Fruit fly (Drosophila melanogaster) whole organism, embryonic: ENCODE measurements around the gene CG3529.

Experiments
- Aef1 ChIP-seq: fragments of 200-800 bp; sonication (Bioruptor generic); IDR thresholded peaks from 3 replicates; pipeline ENCODE4 v1.3.6; 2022; ENCODE audit warnings: missing biosample characterization, missing genetic modification characterization
- Antp ChIP-seq: fragments of 200-800 bp; sonication (Bioruptor generic); optimal IDR thresholded peaks from 3 replicates; lab custom pipeline; 2016; ENCODE audit warnings: missing biosample characterization, missing genetic modification characterization
- C15 ChIP-seq: fragments of 200-800 bp; sonication (Bioruptor generic); IDR thresholded peaks from 3 replicates; pipeline ENCODE4 v1.3.6; 2022; ENCODE audit warnings: missing biosample characterization, missing genetic modification characterization
- CG10209 ChIP-seq: fragments of 200-800 bp; sonication (Bioruptor generic); optimal IDR thresholded peaks from 3 replicates; lab custom pipeline; 2017; ENCODE audit warnings: missing biosample characterization, mild to moderate bottlenecking, missing genetic modification characterization, missing genetic modification reagents
- CG10366 ChIP-seq: fragments of 200-800 bp; sonication (Bioruptor generic); IDR thresholded peaks from 2 replicates; pipeline ENCODE4 v1.3.6; 2022; ENCODE audit warnings: missing biosample characterization, missing genetic modification characterization
- CG11456 ChIP-seq: fragments of 200-800 bp; sonication (Bioruptor generic); IDR thresholded peaks from 3 replicates; pipeline ENCODE4 v1.3.6; 2022; ENCODE audit warnings: missing biosample characterization, missing genetic modification characterization
- CG12071 ChIP-seq: fragments of 200-800 bp; sonication (Bioruptor generic); optimal IDR thresholded peaks from 3 replicates; lab custom pipeline; 2018; ENCODE audit warnings: missing biosample characterization, mild to moderate bottlenecking, missing genetic modification characterization
- CG12769 ChIP-seq: fragments of 200-800 bp; sonication (Bioruptor generic); optimal IDR thresholded peaks from 2 replicates; lab custom pipeline; 2019; ENCODE audit warnings: missing biosample characterization, mild to moderate bottlenecking, missing genetic modification characterization, moderate library complexity
- CG12942 ChIP-seq: fragments of 200-800 bp; sonication (Bioruptor generic); optimal IDR thresholded peaks from 3 replicates; lab custom pipeline; 2016; ENCODE audit warnings: missing biosample characterization, missing genetic modification characterization
- CG13296 ChIP-seq: fragments of 200-800 bp; sonication (Bioruptor generic); optimal IDR thresholded peaks from 3 replicates; lab custom pipeline; 2018; ENCODE audit warnings: missing biosample characterization, mild to moderate bottlenecking, missing genetic modification characterization
- CG14014 ChIP-seq: fragments of 200-800 bp; sonication (Bioruptor generic); IDR thresholded peaks from 2 replicates; pipeline ENCODE4 v1.3.6; 2022; ENCODE audit warnings: missing biosample characterization, missing genetic modification characterization
- CG15514 ChIP-seq: fragments of 200-800 bp; sonication (Bioruptor generic); optimal IDR thresholded peaks from 3 replicates; lab custom pipeline; 2017; ENCODE audit warnings: missing biosample characterization, missing genetic modification characterization, mild to moderate bottlenecking, moderate library complexity, missing genetic modification reagents
- CG2199 ChIP-seq: fragments of 200-800 bp; sonication (Bioruptor generic); IDR thresholded peaks from 3 replicates; pipeline ENCODE4 v1.3.6; 2022; ENCODE audit warnings: missing biosample characterization, missing genetic modification characterization
- CG2889 ChIP-seq: fragments of 200-800 bp; sonication (Bioruptor generic); IDR thresholded peaks from 3 replicates; pipeline ENCODE4 v1.3.6; 2022; ENCODE audit warnings: missing biosample characterization, missing genetic modification characterization
- CG34376 ChIP-seq: fragments of 200-800 bp; sonication (Bioruptor generic); optimal IDR thresholded peaks from 2 replicates; lab custom pipeline; 2018; ENCODE audit warnings: missing biosample characterization, mild to moderate bottlenecking, missing genetic modification characterization
- CG43689 ChIP-seq: fragments of 200-800 bp; sonication (Bioruptor generic); IDR thresholded peaks from 2 replicates; pipeline ENCODE4 v1.3.6; 2022; ENCODE audit warnings: missing biosample characterization, missing genetic modification characterization
- CG8924 ChIP-seq: fragments of 200-800 bp; optimal IDR thresholded peaks from 3 replicates; lab custom pipeline; 2019; ENCODE audit warnings: missing biosample characterization, mild to moderate bottlenecking, missing genetic modification characterization, moderate library complexity
- CHES-1-like ChIP-seq: fragments of 200-800 bp; sonication (Bioruptor generic); optimal IDR thresholded peaks from 2 replicates; lab custom pipeline; 2016; ENCODE audit warnings: missing biosample characterization, missing genetic modification characterization
- Chrac-16 ChIP-seq: fragments of 200-800 bp; sonication (Bioruptor generic); optimal IDR thresholded peaks from 3 replicates; lab custom pipeline; 2016; ENCODE audit warnings: missing biosample characterization, missing genetic modification characterization
- D ChIP-seq, 2 experiments: fragments of 200-800 bp in 1 of 2; fragments of >200 bp in 1 of 2; sonication (Bioruptor generic) in 1 of 2; optimal IDR thresholded peaks; 2 replicates in 1 of 2; 3 replicates in 1 of 2; lab custom pipeline; 2017; ENCODE audit warnings: mild to moderate bottlenecking in 1 of 2, missing biosample characterization in 1 of 2, missing genetic modification characterization in 1 of 2, missing genetic modification reagents in 1 of 2
- Doc3 ChIP-seq: fragments of 200-800 bp; sonication (Bioruptor generic); IDR thresholded peaks from 3 replicates; pipeline ENCODE4 v1.3.6; 2022; ENCODE audit warnings: missing biosample characterization, missing genetic modification characterization; ENCODE audit not compliant: partially characterized antibody
- Drgx ChIP-seq: fragments of 200-800 bp; sonication (Bioruptor generic); IDR thresholded peaks from 2 replicates; pipeline ENCODE4 v1.3.6; 2022; ENCODE audit warnings: missing biosample characterization, missing genetic modification characterization
- E2f1 ChIP-seq: fragments of 200-800 bp; sonication (Bioruptor generic); IDR thresholded peaks from 2 replicates; pipeline ENCODE4 v1.3.6; 2022; ENCODE audit warnings: missing biosample characterization, missing genetic modification characterization
- Fer1 ChIP-seq: fragments of 200-800 bp; sonication (Bioruptor generic); optimal IDR thresholded peaks from 2 replicates; lab custom pipeline; 2017; ENCODE audit warnings: missing biosample characterization, mild to moderate bottlenecking, missing genetic modification characterization
- HLH3B ChIP-seq: fragments of 200-800 bp; sonication (Bioruptor generic); IDR thresholded peaks from 2 replicates; pipeline ENCODE4 v1.3.6; 2022; ENCODE audit warnings: missing biosample characterization, missing genetic modification characterization
- Hmr ChIP-seq: fragments of 200-800 bp; sonication (Bioruptor generic); optimal IDR thresholded peaks from 3 replicates; lab custom pipeline; 2017; ENCODE audit warnings: mild to moderate bottlenecking, missing biosample characterization, missing genetic modification reagents, missing genetic modification characterization
- Hr3 ChIP-seq: fragments of 200-800 bp; sonication (Bioruptor generic); optimal IDR thresholded peaks from 3 replicates; lab custom pipeline; 2016; ENCODE audit warnings: missing biosample characterization, missing genetic modification characterization
- Hr78 ChIP-seq, 2 experiments: fragments of 200-800 bp in 1 of 2; fragments of >200 bp in 1 of 2; sonication (Bioruptor generic) in 1 of 2; optimal IDR thresholded peaks; 2 replicates each; lab custom pipeline; 2017 to 2019; ENCODE audit warnings: missing biosample characterization in 2 of 2, missing genetic modification characterization in 2 of 2, mild to moderate bottlenecking in 1 of 2, moderate library complexity in 1 of 2
- MESR4 ChIP-seq: fragments of 200-800 bp; sonication (Bioruptor generic); optimal IDR thresholded peaks from 2 replicates; lab custom pipeline; 2018; ENCODE audit warnings: missing biosample characterization, mild to moderate bottlenecking, missing genetic modification characterization, moderate library complexity
- Max ChIP-seq: fragments of 200-800 bp; sonication (Bioruptor generic); optimal IDR thresholded peaks from 2 replicates; lab custom pipeline; 2016; ENCODE audit warnings: missing biosample characterization, mild to moderate bottlenecking, missing genetic modification characterization
- Mrtf ChIP-seq: fragments of 200-800 bp; sonication (Bioruptor generic); IDR thresholded peaks from 3 replicates; pipeline ENCODE4 v1.3.6; 2022; ENCODE audit warnings: missing biosample characterization, missing genetic modification characterization
- Opbp ChIP-seq: fragments of 200-800 bp; sonication (Bioruptor generic); IDR thresholded peaks from 3 replicates; pipeline ENCODE4 v1.3.6; 2022; ENCODE audit warnings: missing biosample characterization, missing genetic modification characterization; ENCODE audit not compliant: partially characterized antibody
- Pdp1 ChIP-seq, 2 experiments: fragments of 200-800 bp; sonication (Bioruptor generic); optimal IDR thresholded peaks; 3 replicates each; lab custom pipeline; 2016; ENCODE audit warnings: missing biosample characterization in 2 of 2, missing genetic modification characterization in 2 of 2, mild to moderate bottlenecking in 1 of 2, moderate library complexity in 1 of 2
- ap ChIP-seq: fragments of 200-800 bp; sonication (Bioruptor generic); IDR thresholded peaks from 2 replicates; pipeline ENCODE4 v1.3.6; 2022; ENCODE audit warnings: missing biosample characterization, missing genetic modification characterization
- bsh ChIP-seq, 2 experiments: fragments of 200-800 bp; sonication (Bioruptor generic); optimal IDR thresholded peaks; 2 replicates each; lab custom pipeline; 2017 to 2018; ENCODE audit warnings: mild to moderate bottlenecking in 2 of 2, missing biosample characterization in 2 of 2, missing genetic modification characterization in 2 of 2, moderate library complexity in 1 of 2
- chinmo ChIP-seq: fragments of 200-800 bp; sonication (Bioruptor generic); IDR thresholded peaks from 4 replicates; pipeline ENCODE4 v1.3.6; 2022; ENCODE audit warnings: missing biosample characterization, missing genetic modification characterization; ENCODE audit not compliant: partially characterized antibody
- ci ChIP-seq: fragments of 200-800 bp; sonication (Bioruptor generic); IDR thresholded peaks from 3 replicates; pipeline ENCODE4 v1.3.6; 2022; ENCODE audit warnings: missing biosample characterization, missing genetic modification characterization
- dpn ChIP-seq, 2 experiments: fragments of 200-800 bp; sonication (Bioruptor generic); optimal IDR thresholded peaks; 3 replicates each; lab custom pipeline; 2016; ENCODE audit warnings: missing biosample characterization in 2 of 2, missing genetic modification characterization in 2 of 2
- grau ChIP-seq: fragments of 200-800 bp; optimal IDR thresholded peaks from 3 replicates; lab custom pipeline; 2019; ENCODE audit warnings: missing biosample characterization, mild to moderate bottlenecking, missing genetic modification characterization, moderate library complexity
- hbn ChIP-seq: fragments of 200-800 bp; sonication (Bioruptor generic); IDR thresholded peaks from 2 replicates; pipeline ENCODE4 v1.3.6; 2022; ENCODE audit warnings: missing biosample characterization, missing genetic modification characterization; ENCODE audit not compliant: partially characterized antibody
- insv ChIP-seq, 2 experiments: fragments of 200-800 bp; sonication (Bioruptor generic); optimal IDR thresholded peaks; 3 replicates each; lab custom pipeline; 2016 to 2018; ENCODE audit warnings: missing biosample characterization in 2 of 2, missing genetic modification characterization in 2 of 2
- lbe ChIP-seq: fragments of 200-800 bp; sonication (Bioruptor generic); optimal IDR thresholded peaks from 2 replicates; lab custom pipeline; 2016; ENCODE audit warnings: missing biosample characterization, mild to moderate bottlenecking, missing genetic modification characterization
- pan ChIP-seq, 4 experiments: fragments of >200 bp in 3 of 4; fragments of 200-800 bp in 1 of 4; sonication (Bioruptor generic) in 1 of 4; optimal IDR thresholded peaks in 3 of 4; IDR thresholded peaks in 1 of 4; 2 replicates each; pipeline versions ENCODE4 v1.3.6 to Lab custom; 2017 to 2022; ENCODE audit warnings: missing biosample characterization in 2 of 4, missing genetic modification characterization in 2 of 4, mixed read lengths in 1 of 4
- pzg ChIP-seq: fragments of 200-800 bp; sonication (Bioruptor generic); optimal IDR thresholded peaks from 3 replicates; lab custom pipeline; 2018; ENCODE audit warnings: missing biosample characterization, mild to moderate bottlenecking, missing genetic modification characterization, moderate library complexity
- run ChIP-seq: fragments of 200-800 bp; sonication (Bioruptor generic); optimal IDR thresholded peaks from 3 replicates; lab custom pipeline; 2018; ENCODE audit warnings: missing biosample characterization, mild to moderate bottlenecking, missing genetic modification characterization
- trh ChIP-seq: fragments of 200-800 bp; sonication (Bioruptor generic); optimal IDR thresholded peaks from 2 replicates; lab custom pipeline; 2016; ENCODE audit warnings: missing biosample characterization, missing genetic modification characterization
- tx ChIP-seq: fragments of 200-800 bp; sonication (Bioruptor generic); optimal IDR thresholded peaks from 2 replicates; lab custom pipeline; 2016; ENCODE audit warnings: missing biosample characterization, missing genetic modification characterization
- vvl ChIP-seq: fragments of 200-800 bp; sonication (Bioruptor generic); IDR thresholded peaks from 2 replicates; pipeline ENCODE4 v1.3.6; 2022; ENCODE audit warnings: missing biosample characterization, missing genetic modification characterization

CG3529 gene

DNA sequence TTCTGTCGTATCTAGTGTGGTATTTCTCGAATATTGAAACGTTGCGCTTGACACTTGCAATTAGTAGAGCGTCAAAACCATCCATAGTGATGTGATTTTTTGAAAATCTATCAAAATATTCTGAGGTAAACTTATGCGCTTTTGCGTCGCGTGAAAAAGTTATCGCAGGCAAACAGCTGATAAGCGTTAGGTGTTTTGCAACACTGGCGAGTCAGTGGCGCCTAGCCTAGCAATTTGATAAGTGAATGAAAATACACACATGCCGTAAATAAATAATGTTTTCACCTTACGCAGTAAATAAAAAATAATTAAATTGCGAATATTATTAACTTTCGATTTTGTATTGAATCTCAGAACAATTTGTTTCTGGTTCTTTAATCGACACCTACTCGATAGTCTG, 11.3 kb upstream of the CG3529 start, which contains the start of gene CG42526 (continued):
- TF ChIP-seq Hmr (GFP tag; lab: Kevin White, UChicago) (peak; percentile 62), insv (GFP tag; optimal IDR thresholded peaks at IDR 0.05; lab: Kevin White, UChicago) (no peak), CG11456 (GFP tag; lab: Robert Waterston, UW) (0 out of 3 replicates have a peak, but pooled peaks have one; percentile 47), Antp (peak; percentile 50), pzg (peak; percentile 79), Opbp (GFP tag; lab: Robert Waterston, UW) (0 out of 3 replicates have a peak, but pooled peaks have one; percentile 47), MESR4 (GFP tag; lab: Kevin White, UChicago) (peak; percentile 22), run (tag; lab: Kevin White, UChicago) (no peak), grau (tag; lab: Kevin White, UChicago) (peak; percentile 53), CG12071 (GFP tag; lab: Kevin White, UChicago) (no peak), CG15514 (GFP tag; lab: Kevin White, UChicago) (peak; percentile 82), ap (GFP tag; lab: Robert Waterston, UW) (0 out of 2 replicates have a peak, but pooled peaks have one; percentile 5), CG43689 (GFP tag; lab: Robert Waterston, UW) (0 out of 2 replicates have a peak, but pooled peaks have one; percentile 10), CHES-1-like (GFP tag; lab: Kevin White, UChicago) (no peak), CG13296 (no peak), Mrtf (no peak), Pdp1 (GFP tag; optimal IDR thresholded peaks at IDR 0.05; lab: Kevin White, UChicago) (peak; percentile 6 to 58), tx (GFP tag; lab: Kevin White, UChicago) (peak; percentile 43), CG10209 (GFP tag; lab: Kevin White, UChicago) (peak; percentile 39), pan (optimal IDR thresholded peaks at IDR 0.05; lab: Kevin White, UChicago) (no peak), pan (GFP tag; optimal IDR thresholded peaks at IDR 0.05 in 1 of 2, IDR thresholded peaks at IDR 0.05 in 1 of 2) (peak in 1 of 2 experiments; percentile 49), D (optimal IDR thresholded peaks at IDR 0.05; lab: Kevin White, UChicago) (no peak), D (GFP tag; optimal IDR thresholded peaks at IDR 0.05; lab: Kevin White, UChicago) (no peak), chinmo (GFP tag; lab: Robert Waterston, UW) (0 out of 4 replicates have a peak, but pooled peaks have one; percentile 5), dpn (GFP tag; optimal IDR thresholded peaks at IDR 0.05; lab: Kevin White, UChicago) (peak in 1 of 2 experiments; percentile 58), Aef1 (no peak), Doc3 (GFP tag; lab: Robert Waterston, UW) (peak; percentile 61), CG10366 (GFP tag; lab: Robert Waterston, UW) (peak; percentile 55), bsh (GFP tag; optimal IDR thresholded peaks at IDR 0.05; lab: Kevin White, UChicago) (peak in 1 of 2 experiments; percentile 28), C15 (GFP tag; lab: Robert Waterston, UW) (no peak), CG2199 (0 out of 3 replicates have a peak, but pooled peaks have one; percentile 5), Chrac-16 (GFP tag; lab: Kevin White, UChicago) (peak; percentile 36), CG14014 (peak; percentile 73), hbn (peak; percentile 45; the same call in 1 of the 2 replicates), ci (GFP tag; lab: Robert Waterston, UW) (peak; percentile 70), CG12769 (tag; lab: Kevin White, UChicago) (peak; percentile 56), Max (GFP tag; lab: Kevin White, UChicago) (peak; percentile 26), CG12942 (peak; percentile 27), HLH3B (GFP tag; lab: Robert Waterston, UW) (no peak), CG8924 (peak; percentile 21), Drgx (GFP tag; lab: Robert Waterston, UW) (no peak), CG34376 (peak; percentile 10), E2f1 (GFP tag; lab: Robert Waterston, UW) (no peak), trh (GFP tag; lab: Kevin White, UChicago) (no peak), Fer1 (GFP tag; lab: Kevin White, UChicago) (peak; percentile 43), CG2889 (0 out of 3 replicates have a peak, but pooled peaks have one; percentile 16), Hr78 (GFP tag; optimal IDR thresholded peaks at IDR 0.05; lab: Kevin White, UChicago) (no peak), lbe (GFP tag; lab: Kevin White, UChicago) (peak; percentile 36), vvl (GFP tag; lab: Robert Waterston, UW) (peak; percentile 51), Hr3 (GFP tag; lab: Kevin White, UChicago) (no peak)
